Worm (Caenorhabditis elegans) whole organism, early embryonic: ENCODE measurements around the gene T23B12.6.

ENCODE experiments used
- B0310.2 ChIP-seq: sonication (generic microtip); optimal IDR thresholded peaks from 2 replicates; lab custom pipeline; 2016; ENCODE audit warnings: mild to moderate bottlenecking, missing genetic modification characterization, missing compliant biosample characterization
- F13C5.2 ChIP-seq: sonication (generic microtip); optimal IDR thresholded peaks from 2 replicates; lab custom pipeline; 2017; ENCODE audit warnings: mild to moderate bottlenecking, missing genetic modification characterization, inconsistent platforms, missing compliant biosample characterization
- aly-1 ChIP-seq: sonication (generic microtip); optimal IDR thresholded peaks from 2 replicates; lab custom pipeline; 2016; ENCODE audit warnings: missing genetic modification characterization, missing compliant biosample characterization
- ama-1 ChIP-seq: fragments of 150-350 bp; optimal IDR thresholded peaks from 2 replicates; lab custom pipeline; 2014
- ceh-36 ChIP-seq: sonication (generic microtip); optimal IDR thresholded peaks from 2 replicates; lab custom pipeline; 2016; ENCODE audit warnings: missing genetic modification characterization, inconsistent platforms, missing compliant biosample characterization
- ets-7 ChIP-seq: sonication (generic microtip); optimal IDR thresholded peaks from 2 replicates; lab custom pipeline; 2016; ENCODE audit warnings: missing genotype, missing genetic modification characterization, missing compliant biosample characterization
- flt-1 ChIP-seq: fragments of 200-800 bp; sonication (Bioruptor generic); IDR thresholded peaks from 2 replicates; pipeline ENCODE4 v1.3.6; 2022; ENCODE audit warnings: missing genetic modification characterization, missing compliant biosample characterization
- hmg-4 ChIP-seq: fragments of 200-800 bp; sonication (Bioruptor generic); optimal IDR thresholded peaks from 2 replicates; lab custom pipeline; 2018; ENCODE audit warnings: mild to moderate bottlenecking, missing genetic modification characterization, missing compliant biosample characterization
- hnd-1 ChIP-seq: sonication (generic microtip); optimal IDR thresholded peaks from 2 replicates; lab custom pipeline; 2016; ENCODE audit warnings: missing genetic modification characterization, missing compliant biosample characterization
- pes-1 ChIP-seq: fragments of 200-800 bp; sonication (Bioruptor generic); IDR thresholded peaks from 2 replicates; pipeline ENCODE4 v1.3.6; 2022; ENCODE audit warnings: missing genetic modification reagents, missing genetic modification characterization, missing compliant biosample characterization
- scrt-1 ChIP-seq: fragments of 200-800 bp; sonication (Bioruptor generic); IDR thresholded peaks from 2 replicates; pipeline ENCODE4 v1.3.6; 2022; ENCODE audit warnings: missing genetic modification characterization, missing compliant biosample characterization
- tbx-37 ChIP-seq: fragments of 200-800 bp; sonication (Bioruptor generic); conservative IDR thresholded peaks from 2 replicates; pipeline ENCODE4 v1.3.6; 2022; ENCODE audit warnings: missing genetic modification reagents, missing genetic modification characterization, missing compliant biosample characterization
- tra-4 ChIP-seq: sonication (generic microtip); optimal IDR thresholded peaks from 2 replicates; lab custom pipeline; 2017; ENCODE audit warnings: missing genetic modification characterization, missing compliant biosample characterization

- TF ChIP-seq flt-1 (no peak), B0310.2 (tag; lab: Kevin White, UChicago) (no peak), ama-1 (lab: Kevin White, UChicago) (no peak), hnd-1 (tag; lab: Kevin White, UChicago) (no peak), tbx-37 (no peak), aly-1 (no peak), tra-4 (tag; lab: Kevin White, UChicago) (no peak), scrt-1 (GFP tag; lab: Robert Waterston, UW) (no peak), F13C5.2 (tag; lab: Kevin White, UChicago) (no peak), ceh-36 (tag; lab: Kevin White, UChicago) (no peak), ets-7 (no peak), hmg-4 (GFP tag; lab: Kevin White, UChicago) (no peak), pes-1 (GFP tag; lab: Robert Waterston, UW) (no peak)
These were observed 46.0 kb downstream of the T23B12.6 start, which contains the start of gene pos-1 for ce11 chrV:8414036-8414728.
